Fruit fly (Drosophila melanogaster): ENCODE data around the gene stc.

Gene stc

dm6 chr2L:15113234-15113916, at the start of gene stc:
Gene stc, plus strand, starts transcription at chr2L:15113480.
- TF ChIP-seq noc (tag; optimal IDR thresholded peaks at IDR 0.05), result no peak

dm6 chr2L:15065663-15066062, 47.6 kb upstream of the stc start:
- no peak for TF ChIP-seq noc (tag; optimal IDR thresholded peaks at IDR 0.05)

- no peak for TF ChIP-seq noc (tag; optimal IDR thresholded peaks at IDR 0.05)
These were observed 47.1 kb upstream of the stc start for dm6 chr2L:15066141-15066540.

- peak; percentile 47 for TF ChIP-seq noc (tag; optimal IDR thresholded peaks at IDR 0.05)
These were observed 45.4 kb upstream of the stc start for dm6 chr2L:15067832-15068231.

dm6 chr2L:15070216-15070615, 43.1 kb upstream of the stc start, which contains the start of gene vig:
Gene vig, minus strand, starts transcription at chr2L:15070316.
- no peak for TF ChIP-seq noc (tag; optimal IDR thresholded peaks at IDR 0.05)

- no peak for TF ChIP-seq noc (tag; optimal IDR thresholded peaks at IDR 0.05)
These were observed 38.8 kb upstream of the stc start, which contains the start of gene wwk for dm6 chr2L:15074465-15074864. Gene wwk, plus strand, starts transcription at chr2L:15074776.

dm6 chr2L:15106100-15106499, 7.2 kb upstream of the stc start:
- no peak for TF ChIP-seq noc (tag; optimal IDR thresholded peaks at IDR 0.05)

- TF ChIP-seq noc (tag; optimal IDR thresholded peaks at IDR 0.05), result no peak
These were observed 6.0 kb upstream of the stc start for dm6 chr2L:15107238-15107637.

- no peak for TF ChIP-seq noc (tag; optimal IDR thresholded peaks at IDR 0.05)
These were observed 4.1 kb upstream of the stc start, which contains the start of gene CG15269 for dm6 chr2L:15109145-15109544. Gene CG15269, plus strand, starts transcription at chr2L:15109405.

dm6 chr2L:15111276-15111675, 2.0 kb upstream of the stc start:
- TF ChIP-seq noc (tag; optimal IDR thresholded peaks at IDR 0.05), result no peak

dm6 chr2L:15117995-15118394, 4.7 kb downstream of the stc start:
- TF ChIP-seq noc (tag; optimal IDR thresholded peaks at IDR 0.05), result no peak

- no peak for TF ChIP-seq noc (tag; optimal IDR thresholded peaks at IDR 0.05)
These were observed 5.2 kb downstream of the stc start for dm6 chr2L:15118507-15118906.
